Fruit fly (Drosophila melanogaster) whole organism, embryonic: ENCODE data around the gene pbl.

Experiments used
- CG10979 ChIP-seq: fragments of 200-800 bp; sonication (Bioruptor generic); optimal IDR thresholded peaks from 2 replicates; lab custom pipeline; 2018; ENCODE audit warnings: missing biosample characterization, mild to moderate bottlenecking, missing genetic modification characterization, moderate library complexity
- CG1233 ChIP-seq: fragments of 200-800 bp; sonication (Bioruptor generic); optimal IDR thresholded peaks from 4 replicates; lab custom pipeline; 2018; ENCODE audit warnings: missing biosample characterization, mild to moderate bottlenecking, missing genetic modification characterization
- CG12942 ChIP-seq: fragments of 200-800 bp; sonication (Bioruptor generic); optimal IDR thresholded peaks from 3 replicates; lab custom pipeline; 2016; ENCODE audit warnings: missing biosample characterization, missing genetic modification characterization
- CG14441 ChIP-seq: fragments of 200-800 bp; sonication (Bioruptor generic); IDR thresholded peaks from 2 replicates; pipeline ENCODE4 v1.3.6; 2022; ENCODE audit warnings: missing biosample characterization, missing genetic modification characterization
- CG14710 ChIP-seq: fragments of 200-800 bp; sonication (Bioruptor generic); optimal IDR thresholded peaks from 3 replicates; lab custom pipeline; 2019; ENCODE audit warnings: missing biosample characterization, mild to moderate bottlenecking, missing genetic modification characterization, moderate library complexity
- CG15514 ChIP-seq: fragments of 200-800 bp; sonication (Bioruptor generic); optimal IDR thresholded peaks from 3 replicates; lab custom pipeline; 2017; ENCODE audit warnings: missing biosample characterization, missing genetic modification characterization, mild to moderate bottlenecking, moderate library complexity, missing genetic modification reagents
- CG15601 ChIP-seq: fragments of 200-800 bp; sonication (Bioruptor generic); optimal IDR thresholded peaks from 3 replicates; lab custom pipeline; 2019; ENCODE audit warnings: missing biosample characterization, mild to moderate bottlenecking, missing genetic modification characterization, moderate library complexity
- CG17328 ChIP-seq: fragments of 200-800 bp; sonication (Bioruptor generic); IDR thresholded peaks from 2 replicates; pipeline ENCODE4 v1.3.6; 2022; ENCODE audit warnings: missing biosample characterization, missing genetic modification characterization
- CG2129 ChIP-seq: fragments of 200-800 bp; sonication (Bioruptor generic); IDR thresholded peaks from 2 replicates; pipeline ENCODE4 v1.3.6; 2022; ENCODE audit warnings: missing biosample characterization, missing genetic modification characterization; ENCODE audit not compliant: partially characterized antibody
- CG30431 ChIP-seq: fragments of 200-800 bp; sonication (Bioruptor generic); optimal IDR thresholded peaks from 2 replicates; lab custom pipeline; 2017; ENCODE audit warnings: missing biosample characterization, missing genetic modification characterization
- CG31224 ChIP-seq: fragments of 200-800 bp; sonication (Bioruptor generic); IDR thresholded peaks from 2 replicates; pipeline ENCODE4 v1.3.6; 2022; ENCODE audit warnings: missing biosample characterization, missing genetic modification characterization
- CG32772 ChIP-seq: fragments of 200-800 bp; sonication (Bioruptor generic); IDR thresholded peaks from 2 replicates; pipeline ENCODE4 v1.3.6; 2022; ENCODE audit warnings: missing biosample characterization, missing genetic modification characterization
- CG4360 ChIP-seq: fragments of 200-800 bp; sonication (Bioruptor generic); IDR thresholded peaks from 2 replicates; pipeline ENCODE4 v1.3.6; 2022; ENCODE audit warnings: missing biosample characterization, missing genetic modification characterization
- CG5180 ChIP-seq: fragments of 200-800 bp; sonication (Bioruptor generic); optimal IDR thresholded peaks from 3 replicates; lab custom pipeline; 2017; ENCODE audit warnings: missing biosample characterization, missing genetic modification characterization, mild to moderate bottlenecking, moderate library complexity, missing genetic modification reagents
- CG6791 ChIP-seq: fragments of 200-800 bp; sonication (Bioruptor generic); IDR thresholded peaks from 3 replicates; pipeline ENCODE4 v1.3.6; 2022; ENCODE audit warnings: missing biosample characterization, missing genetic modification characterization; ENCODE audit not compliant: partially characterized antibody
- CG7357 ChIP-seq: fragments of 200-800 bp; sonication (Bioruptor generic); IDR thresholded peaks from 3 replicates; pipeline ENCODE4 v1.3.6; 2022; ENCODE audit warnings: missing biosample characterization, missing genetic modification characterization
- CG8359 ChIP-seq: fragments of 200-800 bp; sonication (Bioruptor generic); optimal IDR thresholded peaks from 2 replicates; lab custom pipeline; 2017; ENCODE audit warnings: missing biosample characterization, mild to moderate bottlenecking, missing genetic modification characterization, borderline replicate concordance
- CkIIα-i1 ChIP-seq: fragments of 200-800 bp; sonication (Bioruptor generic); IDR thresholded peaks from 2 replicates; pipeline ENCODE4 v1.3.6; 2022; ENCODE audit warnings: missing biosample characterization, missing genetic modification characterization
- D19A ChIP-seq: fragments of 200-800 bp; optimal IDR thresholded peaks from 3 replicates; lab custom pipeline; 2019; ENCODE audit warnings: missing biosample characterization, mild to moderate bottlenecking, missing genetic modification characterization, moderate library complexity
- Eip74EF ChIP-seq, 2 experiments: fragments of 200-800 bp in 1 of 2; fragments of >200 bp in 1 of 2; sonication (Bioruptor generic) in 1 of 2; optimal IDR thresholded peaks; 2 replicates each; lab custom pipeline; 2017 to 2019; ENCODE audit warnings: missing biosample characterization in 2 of 2, missing genetic modification characterization in 2 of 2, mild to moderate bottlenecking in 1 of 2, moderate library complexity in 1 of 2
- Fer3 ChIP-seq: fragments of 200-800 bp; sonication (Bioruptor generic); optimal IDR thresholded peaks from 2 replicates; lab custom pipeline; 2018; ENCODE audit warnings: missing biosample characterization, mild to moderate bottlenecking, missing genetic modification characterization, moderate library complexity
- HLH54F ChIP-seq: fragments of 200-800 bp; sonication (Bioruptor generic); optimal IDR thresholded peaks from 3 replicates; lab custom pipeline; 2016; ENCODE audit warnings: missing biosample characterization, missing genetic modification characterization
- HLHmδ ChIP-seq: fragments of 200-800 bp; sonication (Bioruptor generic); optimal IDR thresholded peaks from 2 replicates; lab custom pipeline; 2018; ENCODE audit warnings: missing biosample characterization, mild to moderate bottlenecking, missing genetic modification characterization, moderate library complexity
- Hmx ChIP-seq: fragments of 200-800 bp; sonication (Bioruptor generic); optimal IDR thresholded peaks from 2 replicates; lab custom pipeline; 2016; ENCODE audit warnings: missing biosample characterization, missing genetic modification characterization
- Hsf ChIP-seq: fragments of 200-800 bp; sonication (Bioruptor generic); optimal IDR thresholded peaks from 3 replicates; lab custom pipeline; 2016; ENCODE audit warnings: missing biosample characterization, missing genetic modification characterization
- Neu2 ChIP-seq: fragments of 200-800 bp; sonication (Bioruptor generic); optimal IDR thresholded peaks from 3 replicates; lab custom pipeline; 2016; ENCODE audit warnings: missing biosample characterization, missing genetic modification characterization, borderline replicate concordance
- Ptx1 ChIP-seq: fragments of 200-800 bp; sonication (Bioruptor generic); IDR thresholded peaks from 2 replicates; pipeline ENCODE4 v1.3.6; 2022; ENCODE audit warnings: missing biosample characterization, missing genetic modification characterization
- chinmo ChIP-seq: fragments of 200-800 bp; sonication (Bioruptor generic); IDR thresholded peaks from 4 replicates; pipeline ENCODE4 v1.3.6; 2022; ENCODE audit warnings: missing biosample characterization, missing genetic modification characterization; ENCODE audit not compliant: partially characterized antibody
- chm ChIP-seq: fragments of 200-800 bp; sonication (Bioruptor generic); IDR thresholded peaks from 2 replicates; pipeline ENCODE4 v1.3.6; 2022; ENCODE audit warnings: missing biosample characterization, missing genetic modification characterization
- chn ChIP-seq: fragments of 200-800 bp; sonication (Bioruptor generic); optimal IDR thresholded peaks from 2 replicates; lab custom pipeline; 2016; ENCODE audit warnings: missing biosample characterization, missing genetic modification characterization
- danr ChIP-seq: fragments of 200-800 bp; sonication (Bioruptor generic); IDR thresholded peaks from 2 replicates; pipeline ENCODE4 v1.3.6; 2022; ENCODE audit warnings: missing biosample characterization, missing genetic modification characterization
- dati ChIP-seq: fragments of 200-800 bp; sonication (Bioruptor generic); IDR thresholded peaks from 2 replicates; pipeline ENCODE4 v1.3.6; 2022; ENCODE audit warnings: missing biosample characterization, missing genetic modification characterization
- gsb-n ChIP-seq: fragments of 200-800 bp; sonication (Bioruptor generic); optimal IDR thresholded peaks from 3 replicates; lab custom pipeline; 2018; ENCODE audit warnings: missing biosample characterization, mild to moderate bottlenecking, missing genetic modification characterization
- hb ChIP-seq: fragments of 200-800 bp; sonication (Bioruptor generic); IDR thresholded peaks from 3 replicates; pipeline ENCODE4 v1.3.6; 2022; ENCODE audit warnings: missing biosample characterization, missing genetic modification characterization; ENCODE audit not compliant: partially characterized antibody
- hbn ChIP-seq: fragments of 200-800 bp; sonication (Bioruptor generic); IDR thresholded peaks from 2 replicates; pipeline ENCODE4 v1.3.6; 2022; ENCODE audit warnings: missing biosample characterization, missing genetic modification characterization; ENCODE audit not compliant: partially characterized antibody
- hkb ChIP-seq, 2 experiments: fragments of 200-800 bp in 1 of 2; fragments of >200 bp in 1 of 2; sonication (Bioruptor generic) in 1 of 2; IDR thresholded peaks in 1 of 2; optimal IDR thresholded peaks in 1 of 2; 2 replicates each; pipeline versions ENCODE4 v1.3.6 to Lab custom; 2017 to 2022; ENCODE audit warnings: missing biosample characterization in 1 of 2, missing genetic modification characterization in 1 of 2
- ind ChIP-seq: fragments of 200-800 bp; sonication (Bioruptor generic); optimal IDR thresholded peaks from 3 replicates; lab custom pipeline; 2016; ENCODE audit warnings: missing biosample characterization, missing genetic modification characterization
- ken ChIP-seq: fragments of 200-800 bp; sonication (Bioruptor generic); IDR thresholded peaks from 3 replicates; pipeline ENCODE4 v1.3.6; 2022; ENCODE audit warnings: missing biosample characterization, missing genetic modification characterization
- lilli ChIP-seq: fragments of 200-800 bp; sonication (Bioruptor generic); optimal IDR thresholded peaks from 3 replicates; lab custom pipeline; 2016; ENCODE audit warnings: missing biosample characterization, missing genetic modification characterization
- psq ChIP-seq: fragments of 200-800 bp; sonication (Bioruptor generic); optimal IDR thresholded peaks from 2 replicates; lab custom pipeline; 2017; ENCODE audit warnings: missing biosample characterization, missing genetic modification characterization
- sim ChIP-seq: fragments of 200-800 bp; sonication (Bioruptor generic); IDR thresholded peaks from 2 replicates; pipeline ENCODE4 v1.3.6; 2022; ENCODE audit warnings: missing biosample characterization, missing genetic modification characterization
- sqz ChIP-seq: fragments of 200-800 bp; sonication (Bioruptor generic); optimal IDR thresholded peaks from 3 replicates; lab custom pipeline; 2018; ENCODE audit warnings: missing biosample characterization, mild to moderate bottlenecking, missing genetic modification characterization
- tgo ChIP-seq: fragments of 200-800 bp; sonication (Bioruptor generic); IDR thresholded peaks from 3 replicates; pipeline ENCODE4 v1.3.6; 2022; ENCODE audit warnings: missing biosample characterization, missing genetic modification characterization
- tio ChIP-seq: fragments of 200-800 bp; sonication (Bioruptor generic); optimal IDR thresholded peaks from 2 replicates; lab custom pipeline; 2017; ENCODE audit warnings: missing biosample characterization, missing genetic modification characterization, inconsistent platforms
- wek ChIP-seq: fragments of 200-800 bp; sonication (Bioruptor generic); optimal IDR thresholded peaks from 3 replicates; lab custom pipeline; 2018; ENCODE audit warnings: missing biosample characterization, mild to moderate bottlenecking, missing genetic modification characterization, moderate library complexity
- wor ChIP-seq: fragments of 200-800 bp; sonication (Bioruptor generic); IDR thresholded peaks from 2 replicates; pipeline ENCODE4 v1.3.6; 2022; ENCODE audit warnings: missing biosample characterization, missing genetic modification characterization
- zfh1 ChIP-seq: fragments of 200-800 bp; sonication (Bioruptor generic); IDR thresholded peaks from 3 replicates; pipeline ENCODE4 v1.3.6; 2022; ENCODE audit warnings: missing biosample characterization, missing genetic modification characterization

pbl gene

dm6 chr3L:7875606-7876366 is 36.0 kb downstream of the pbl start (continued):
- TF ChIP-seq CG14441 (GFP tag; lab: Robert Waterston, UW) (peak; percentile 12; the same call in 1 of the 2 replicates), dati (GFP tag; lab: Robert Waterston, UW) (no peak), hkb (optimal IDR thresholded peaks at IDR 0.05; lab: Kevin White, UChicago) (no peak), hkb (GFP tag; IDR thresholded peaks at IDR 0.05; lab: Robert Waterston, UW) (peak; percentile 31; the same call in 1 of the 2 replicates), zfh1 (0 out of 3 replicates have a peak, but pooled peaks have one; percentile 52), Neu2 (no peak), CG8359 (GFP tag; lab: Kevin White, UChicago) (peak; percentile 11), CG5180 (GFP tag; lab: Kevin White, UChicago) (peak; percentile 40), ken (GFP tag; lab: Robert Waterston, UW) (no peak), hbn (GFP tag; lab: Robert Waterston, UW) (no peak), HLH54F (GFP tag; lab: Kevin White, UChicago) (peak; percentile 9), sqz (GFP tag; lab: Kevin White, UChicago) (peak; percentile 38), chm (GFP tag; lab: Robert Waterston, UW) (no peak; the same call in 1 of the 2 replicates), CG2129 (no peak), danr (no peak), ind (peak; percentile 37), Fer3 (tag; lab: Kevin White, UChicago) (peak; percentile 3), CG14710 (tag; lab: Kevin White, UChicago) (peak; percentile 72), CG7357 (no peak), CG10979 (peak; percentile 75), Hsf (peak; percentile 43), gsb-n (tag; lab: Kevin White, UChicago) (no peak), CG32772 (GFP tag; lab: Robert Waterston, UW) (0 out of 2 replicates have a peak, but pooled peaks have one; percentile 43), Eip74EF (GFP tag; optimal IDR thresholded peaks at IDR 0.05; lab: Kevin White, UChicago) (peak in 1 of 2 experiments; percentile 22), CG15514 (GFP tag; lab: Kevin White, UChicago) (no peak), Ptx1 (GFP tag; lab: Robert Waterston, UW) (peak; percentile 52), CkIIα-i1 (GFP tag; lab: Robert Waterston, UW) (no peak), Hmx (GFP tag; lab: Kevin White, UChicago) (peak; percentile 6), psq (GFP tag; lab: Kevin White, UChicago) (no peak), wor (GFP tag; lab: Robert Waterston, UW) (0 out of 2 replicates have a peak, but pooled peaks have one; percentile 27), tio (GFP tag; lab: Kevin White, UChicago) (peak; percentile 66), lilli (GFP tag; lab: Kevin White, UChicago) (peak; percentile 56), CG12942 (GFP tag; lab: Kevin White, UChicago) (peak; percentile 23), CG1233 (GFP tag; lab: Kevin White, UChicago) (peak; percentile 23), CG6791 (GFP tag; lab: Robert Waterston, UW) (no peak), tgo (peak; percentile 47), sim (GFP tag; lab: Robert Waterston, UW) (no peak), chn (GFP tag; lab: Kevin White, UChicago) (peak; percentile 29), CG15601 (tag; lab: Kevin White, UChicago) (peak; percentile 48), wek (GFP tag; lab: Kevin White, UChicago) (no peak), CG30431 (peak; percentile 17), CG17328 (GFP tag; lab: Robert Waterston, UW) (0 out of 2 replicates have a peak, but pooled peaks have one; percentile 37), chinmo (0 out of 4 replicates have a peak, but pooled peaks have one; percentile 43), CG31224 (GFP tag; lab: Robert Waterston, UW) (0 out of 2 replicates have a peak, but pooled peaks have one; percentile 26), CG4360 (GFP tag; lab: Robert Waterston, UW) (peak; percentile 87), hb (GFP tag; lab: Robert Waterston, UW) (no peak), D19A (tag; lab: Kevin White, UChicago) (peak; percentile 22), HLHmδ (no peak)
